Worm (Caenorhabditis elegans): ENCODE results near the gene nhr-71.

DNA sequence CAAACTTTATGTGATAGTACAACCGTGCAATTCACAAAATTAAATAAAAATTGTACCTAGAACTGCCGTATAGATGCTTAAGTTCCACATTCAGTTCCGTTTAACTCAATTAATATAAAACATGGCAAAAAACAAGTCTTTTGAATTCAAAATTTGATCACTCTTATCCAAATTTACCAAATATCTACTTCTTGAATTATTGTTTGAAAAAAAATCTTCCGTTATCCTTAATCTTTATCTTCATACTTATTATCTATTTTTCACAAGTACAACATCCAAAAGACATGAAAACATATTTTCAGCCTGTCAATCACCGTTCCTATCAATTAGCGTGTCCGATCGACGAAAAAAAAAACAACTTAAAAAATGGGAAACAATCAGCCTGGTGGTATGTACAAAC lies 8.4 kb downstream of the nhr-71 start, which contains the start of gene aakb-1:
- TF ChIP-seq attf-5 (GFP tag; optimal IDR thresholded peaks at IDR 0.05) = no peak
- TF ChIP-seq lin-35 (GFP tag; optimal IDR thresholded peaks at IDR 0.05) = no peak
- no peak for TF ChIP-seq repo-1 (tag; optimal IDR thresholded peaks at IDR 0.05)
- no peak for TF ChIP-seq nfyb-1 (GFP tag; IDR thresholded peaks at IDR 0.05)
- no peak for TF ChIP-seq somi-1 (GFP tag; optimal IDR thresholded peaks at IDR 0.05)
- TF ChIP-seq ztf-18 (tag; optimal IDR thresholded peaks at IDR 0.05) = no peak
- no peak for TF ChIP-seq B0336.3 (GFP tag; IDR thresholded peaks at IDR 0.05)
- no peak for TF ChIP-seq let-526 (GFP tag; IDR thresholded peaks at IDR 0.05)
- TF ChIP-seq sea-2 (GFP tag; IDR thresholded peaks at IDR 0.05) = no peak
- no peak for TF ChIP-seq ceh-91 (GFP tag; IDR thresholded peaks at IDR 0.05)
- no peak for TF ChIP-seq nhr-179 (tag; optimal IDR thresholded peaks at IDR 0.05)
- no peak for TF ChIP-seq unc-62 (GFP tag; optimal IDR thresholded peaks at IDR 0.05)

Data from whole organism, young adult.